Worm (Caenorhabditis elegans) whole organism, young adult: Measurements from ENCODE around the gene K06A9.1.

Experiments used
- gei-17 ChIP-seq: fragments of 200-800 bp; sonication (Bioruptor generic); optimal IDR thresholded peaks from 2 replicates; lab custom pipeline; 2018; ENCODE audit warnings: mild to moderate bottlenecking, missing genetic modification characterization, missing compliant biosample characterization
- madf-3 ChIP-seq: fragments of 200-800 bp; sonication (Bioruptor generic); IDR thresholded peaks from 2 replicates; pipeline ENCODE4 v1.3.6; 2022; ENCODE audit warnings: missing genetic modification reagents, missing genetic modification characterization, missing compliant biosample characterization
- mcd-1 ChIP-seq: fragments of 200-800 bp; sonication (Bioruptor generic); IDR thresholded peaks from 2 replicates; pipeline ENCODE4 v1.3.6; 2022; ENCODE audit warnings: missing genetic modification reagents, missing genetic modification characterization, missing compliant biosample characterization
- pbrm-1 ChIP-seq: fragments of 200-800 bp; sonication (Bioruptor generic); IDR thresholded peaks from 2 replicates; pipeline ENCODE4 v1.3.6; 2022; ENCODE audit warnings: missing genetic modification reagents, missing genetic modification characterization, missing compliant biosample characterization
- pha-4 ChIP-seq: fragments of 150-350 bp; sonication (generic microtip); optimal IDR thresholded peaks from 2 replicates; lab custom pipeline; 2014; ENCODE audit warnings: missing biosample characterization, missing genetic modification reagents, missing genetic modification characterization
- snpc-4 ChIP-seq, 5 experiments: fragments of 150-350 bp in 1 of 5; sonication (generic microtip) in 4 of 5; optimal IDR thresholded peaks; 2 replicates each; lab custom pipeline; 2014 to 2018; ENCODE audit warnings: missing genetic modification characterization in 5 of 5, missing biosample characterization in 3 of 5, antibody characterized with exemption in 2 of 5, mild to moderate bottlenecking in 2 of 5, missing compliant biosample characterization in 2 of 5, missing genotype in 2 of 5, moderate library complexity in 2 of 5, missing genetic modification reagents in 1 of 5

ce11 chrX:1538830-1539229 is 8.5 kb upstream of the K06A9.1 start:
- TF ChIP-seq pbrm-1 (GFP tag; lab: Robert Waterston, UW) (no peak), gei-17 (GFP tag; lab: Kevin White, UChicago) (no peak), snpc-4 (GFP tag; optimal IDR thresholded peaks at IDR 0.05; lab: Kevin White, UChicago) (no peak), snpc-4 (tag; optimal IDR thresholded peaks at IDR 0.05; lab: Kevin White, UChicago) (peak in 2 of 4 experiments; percentile 37 to 69), pha-4 (tag; lab: Kevin White, UChicago) (no peak), madf-3 (GFP tag; lab: Robert Waterston, UW) (no peak), mcd-1 (GFP tag; lab: Robert Waterston, UW) (no peak)
